Worm (Caenorhabditis elegans): Measurements from ENCODE around the gene ZK380.4.

Gene ZK380.4

DNA sequence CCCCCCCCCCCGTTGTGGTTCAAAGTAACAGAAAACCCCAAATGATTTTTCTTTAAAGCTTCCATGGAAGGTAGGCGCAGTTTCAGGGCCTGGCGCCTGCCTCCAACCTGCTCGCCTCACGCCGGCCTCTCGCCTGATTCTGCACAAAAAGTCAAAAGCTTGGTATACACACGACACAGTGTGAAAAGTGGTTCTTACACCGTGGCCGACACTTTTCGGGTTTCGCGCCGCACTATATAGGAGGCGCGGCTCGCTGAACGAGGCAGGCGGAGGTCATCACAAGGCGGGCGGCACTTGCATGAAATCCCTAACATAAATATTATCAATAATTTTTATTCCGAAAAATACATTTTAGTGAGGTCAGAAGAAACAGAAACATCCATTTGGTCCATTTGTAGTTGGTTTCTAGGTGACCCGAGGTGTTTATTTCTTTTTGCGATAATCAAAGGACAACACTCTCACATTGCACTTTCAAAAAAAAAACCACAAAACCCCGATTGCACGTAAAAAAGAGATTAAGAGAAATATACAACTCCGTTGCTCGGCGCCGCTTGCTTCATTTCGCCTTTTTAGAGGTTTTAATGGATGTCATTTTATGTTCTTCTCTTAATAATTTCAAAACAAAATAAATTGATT, 20.8 kb downstream of the ZK380.4 start, which contains the start of gene ZK380.2:
TSS of gene ZK380.2 (plus strand) at position 586 of the 636 bp plus-strand sequence.
- TF ChIP-seq jun-1 (tag; optimal IDR thresholded peaks at IDR 0.05), result no peak
- no peak for TF ChIP-seq fkh-4 (tag; optimal IDR thresholded peaks at IDR 0.05; ENCODE audit: borderline replicate concordance)
- no peak for TF ChIP-seq nhr-77 (tag; optimal IDR thresholded peaks at IDR 0.05)
- no peak for TF ChIP-seq mep-1 (tag; optimal IDR thresholded peaks at IDR 0.05)

DNA sequence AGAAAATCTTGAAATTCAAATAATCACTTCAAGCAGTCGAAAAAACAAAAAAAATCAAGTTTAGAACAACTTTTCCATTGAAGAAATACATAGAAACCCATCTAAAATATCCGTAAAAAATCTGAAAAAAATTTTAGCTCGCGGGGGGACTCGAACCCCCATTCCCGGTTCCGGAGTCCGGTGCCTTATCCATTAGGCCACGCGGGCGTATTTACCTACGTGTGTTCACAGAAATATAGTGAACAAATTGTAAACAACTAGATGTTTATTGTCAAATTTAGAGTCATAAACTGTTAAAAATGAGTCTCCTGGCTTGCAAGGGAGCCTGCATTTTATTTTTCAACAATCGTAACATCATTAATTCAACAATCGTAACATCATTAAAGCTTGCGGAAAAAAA, 22.0 kb downstream of the ZK380.4 start:
- TF ChIP-seq hpl-2 (GFP tag; optimal IDR thresholded peaks at IDR 0.05), result no peak
- no peak for TF ChIP-seq pax-3 (tag; optimal IDR thresholded peaks at IDR 0.05)
- no peak for TF ChIP-seq C16A3.4 (tag; optimal IDR thresholded peaks at IDR 0.05)
- TF ChIP-seq mef-2 (tag; optimal IDR thresholded peaks at IDR 0.05), result no peak
- TF ChIP-seq lin-39 (tag; optimal IDR thresholded peaks at IDR 0.05), result no peak
- no peak for TF ChIP-seq efl-3 (GFP tag; optimal IDR thresholded peaks at IDR 0.05)
- TF ChIP-seq unc-62 (GFP tag; optimal IDR thresholded peaks at IDR 0.05), result no peak
- TF ChIP-seq unc-86 (tag; optimal IDR thresholded peaks at IDR 0.05), result no peak
- TF ChIP-seq C04F5.9 (tag; optimal IDR thresholded peaks at IDR 0.05), result no peak
- TF ChIP-seq nhr-19 (GFP tag; conservative IDR thresholded peaks at IDR 0.05), result no peak
- no peak for TF ChIP-seq xbp-1 (tag; optimal IDR thresholded peaks at IDR 0.05)
- no peak for TF ChIP-seq mep-1 (tag; optimal IDR thresholded peaks at IDR 0.05)

DNA sequence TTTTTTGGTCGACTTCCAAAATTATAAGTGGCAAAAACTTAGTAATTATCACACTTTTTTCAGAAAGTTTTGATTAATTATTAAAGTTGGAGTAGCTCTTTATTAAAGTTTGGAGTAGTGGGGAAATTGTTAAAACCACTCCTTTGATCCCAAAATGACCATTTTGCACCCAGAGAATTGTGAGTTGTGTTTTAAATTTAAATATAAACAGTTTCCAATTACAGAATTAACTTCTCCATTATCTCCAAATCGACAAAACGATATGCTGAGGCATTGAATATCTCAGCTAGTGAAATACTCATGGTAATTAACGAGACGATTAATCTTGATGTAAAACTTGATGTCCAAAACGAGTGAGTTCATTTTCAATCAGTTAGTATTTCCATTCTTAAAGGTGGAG, 24.0 kb downstream of the ZK380.4 start, which contains the start of gene fbxb-58:
TSS of gene fbxb-58 (plus strand) at position 301 of the 400 bp plus-strand sequence.
- TF ChIP-seq sup-37 (GFP tag; optimal IDR thresholded peaks at IDR 0.05) (no peak), efl-1 (optimal IDR thresholded peaks at IDR 0.05) (no peak), efl-1 (GFP tag; optimal IDR thresholded peaks at IDR 0.05 in 1 of 2) (no peak)

DNA sequence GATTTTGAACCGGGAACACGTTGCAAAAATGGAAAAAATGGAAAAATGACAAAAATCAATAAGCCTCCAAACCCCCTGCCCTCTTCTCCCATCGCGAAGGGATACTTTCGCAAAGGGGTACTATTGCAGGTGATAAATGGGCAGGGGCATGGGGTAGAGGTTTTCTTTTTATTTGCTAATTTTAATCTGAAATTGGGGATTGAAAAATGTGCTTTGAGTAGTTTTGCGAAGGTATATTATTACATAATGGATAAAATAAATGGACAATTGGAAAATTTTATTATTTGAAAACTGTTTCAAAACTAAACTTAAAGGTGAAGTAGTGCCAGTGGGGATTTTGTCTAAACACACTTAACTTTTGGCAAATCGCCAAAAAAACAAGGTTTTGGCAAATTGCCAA, 24.8 kb downstream of the ZK380.4 start:
- peak; percentile 94 for TF ChIP-seq tbx-2 (tag; optimal IDR thresholded peaks at IDR 0.05)
- TF ChIP-seq fos-1 (tag; optimal IDR thresholded peaks at IDR 0.05), result peak; percentile 95
- TF ChIP-seq nhr-90 (tag; optimal IDR thresholded peaks at IDR 0.05; ENCODE audit: poor library complexity), result peak; percentile 98
- peak; percentile 82 for TF ChIP-seq elt-2 (tag; optimal IDR thresholded peaks at IDR 0.05)
- TF ChIP-seq lin-35 (GFP tag; optimal IDR thresholded peaks at IDR 0.05), result peak; percentile 49 to 90
- TF ChIP-seq hlh-17 (GFP tag; optimal IDR thresholded peaks at IDR 0.05; ENCODE audit: borderline replicate concordance), result no peak
- TF ChIP-seq nhr-20 (tag; optimal IDR thresholded peaks at IDR 0.05), result peak; percentile 93
- TF ChIP-seq lin-39 (tag; optimal IDR thresholded peaks at IDR 0.05), result peak; percentile 96
- peak; percentile 99 for TF ChIP-seq dsc-1 (tag; optimal IDR thresholded peaks at IDR 0.05)
- peak; percentile 94 for TF ChIP-seq ztf-4 (tag; optimal IDR thresholded peaks at IDR 0.05)
- peak; percentile 99 for TF ChIP-seq nhr-47 (tag; optimal IDR thresholded peaks at IDR 0.05)
- TF ChIP-seq efl-1 (optimal IDR thresholded peaks at IDR 0.05), result peak; percentile 77 to 85
- TF ChIP-seq efl-1 (GFP tag; optimal IDR thresholded peaks at IDR 0.05 in 1 of 2), result peak; percentile 39 to 97
- peak; percentile 42 for TF ChIP-seq F16B12.6 (tag; optimal IDR thresholded peaks at IDR 0.05)
- peak; percentile 99 for TF ChIP-seq fkh-10 (GFP tag; optimal IDR thresholded peaks at IDR 0.05)
- TF ChIP-seq nhr-71 (tag; optimal IDR thresholded peaks at IDR 0.05), result peak; percentile 94
- TF ChIP-seq elt-3 (tag; optimal IDR thresholded peaks at IDR 0.05), result peak; percentile 14 to 98 (median 87)
- TF ChIP-seq egl-13 (tag; optimal IDR thresholded peaks at IDR 0.05), result peak; percentile 87
- peak; percentile 87 for TF ChIP-seq aly-2 (tag; optimal IDR thresholded peaks at IDR 0.05)
- TF ChIP-seq C04F5.9 (tag; optimal IDR thresholded peaks at IDR 0.05), result peak; percentile 87
- TF ChIP-seq grh-1 (GFP tag; IDR thresholded peaks at IDR 0.05), result peak; percentile 88
- peak; percentile 89 for TF ChIP-seq zip-4 (GFP tag; optimal IDR thresholded peaks at IDR 0.05)
- no peak for TF ChIP-seq pag-3 (tag; optimal IDR thresholded peaks at IDR 0.05; ENCODE audit: borderline replicate concordance, insufficient read depth)
- peak; percentile 90 for TF ChIP-seq ceh-88 (GFP tag; IDR thresholded peaks at IDR 0.05)
- peak; percentile 93 for TF ChIP-seq swsn-7 (tag; optimal IDR thresholded peaks at IDR 0.05)
- peak; percentile 98 for TF ChIP-seq jun-1 (tag; optimal IDR thresholded peaks at IDR 0.05)
- peak; percentile 87 for TF ChIP-seq unc-86 (tag; optimal IDR thresholded peaks at IDR 0.05)
- peak; percentile 81 to 88 for TF ChIP-seq ztf-11 (tag; optimal IDR thresholded peaks at IDR 0.05)
- no peak for TF ChIP-seq ets-5 (GFP tag; IDR thresholded peaks at IDR 0.05)
- no peak for TF ChIP-seq unc-30 (tag; optimal IDR thresholded peaks at IDR 0.05)
- TF ChIP-seq lsy-2 (tag; optimal IDR thresholded peaks at IDR 0.05), result peak; percentile 92
- peak; percentile 96 for TF ChIP-seq sox-4 (tag; optimal IDR thresholded peaks at IDR 0.05)
- peak in 1 of 2 experiments; percentile 87 for TF ChIP-seq mdl-1 (tag; optimal IDR thresholded peaks at IDR 0.05)

All from whole organism, L1 larva.